Fruit fly (Drosophila melanogaster): ENCODE measurements around the gene CG11722.

Gene CG11722

DNA sequence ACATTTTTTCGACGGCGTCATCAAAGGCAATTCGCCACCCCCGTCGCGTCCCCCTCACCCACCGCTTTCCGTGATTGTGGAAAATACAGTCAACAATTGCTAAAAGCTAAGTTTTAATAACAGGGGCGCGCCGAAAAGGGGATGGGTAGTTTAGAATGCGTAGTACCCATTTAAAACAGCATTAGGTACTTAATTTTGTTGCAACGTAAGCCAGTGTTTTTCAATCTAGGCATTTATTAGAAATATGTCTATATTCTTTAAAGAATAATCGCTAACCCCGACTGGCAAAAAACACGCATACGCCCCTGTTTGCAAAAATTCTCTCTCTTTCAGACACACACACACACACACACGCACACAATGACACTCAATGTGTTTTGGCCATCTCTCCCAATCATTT is 39.6 kb upstream of the CG11722 start (continued):
- no peak for TF ChIP-seq BEAF-32 (GFP tag; optimal IDR thresholded peaks at IDR 0.05)
- no peak for TF ChIP-seq Elba2 (GFP tag; optimal IDR thresholded peaks at IDR 0.05)
- TF ChIP-seq H15 (GFP tag; IDR thresholded peaks at IDR 0.05) = 0 out of 3 replicates have a peak, but pooled peaks have one; percentile 45
- no peak for TF ChIP-seq fd96Cb (tag; optimal IDR thresholded peaks at IDR 0.05)
- TF ChIP-seq CG1832 (GFP tag; optimal IDR thresholded peaks at IDR 0.05) = no peak
- no peak for TF ChIP-seq toy (GFP tag; IDR thresholded peaks at IDR 0.05)
- no peak for TF ChIP-seq CG2199 (GFP tag; IDR thresholded peaks at IDR 0.05)
- TF ChIP-seq Camta (GFP tag; optimal IDR thresholded peaks at IDR 0.05) = no peak
- no peak for TF ChIP-seq CG8281 (tag; optimal IDR thresholded peaks at IDR 0.05)
- TF ChIP-seq CG1233 (GFP tag; optimal IDR thresholded peaks at IDR 0.05) = no peak
- peak; percentile 13 for TF ChIP-seq CG7556 (GFP tag; optimal IDR thresholded peaks at IDR 0.05)
- TF ChIP-seq CG14014 (GFP tag; IDR thresholded peaks at IDR 0.05) = peak; percentile 67
- TF ChIP-seq trh (GFP tag; optimal IDR thresholded peaks at IDR 0.05) = no peak
- TF ChIP-seq CG17186 (GFP tag; optimal IDR thresholded peaks at IDR 0.05) = no peak
- TF ChIP-seq ara (GFP tag; IDR thresholded peaks at IDR 0.05) = no peak
- TF ChIP-seq Gsc (GFP tag; IDR thresholded peaks at IDR 0.05) = no peak
- TF ChIP-seq ham (GFP tag; IDR thresholded peaks at IDR 0.05) = no peak
- peak; percentile 94 for TF ChIP-seq Med (GFP tag)
- no peak for TF ChIP-seq CG31365 (tag; optimal IDR thresholded peaks at IDR 0.05)
- no peak for TF ChIP-seq TFAM (GFP tag; optimal IDR thresholded peaks at IDR 0.05)
- peak; percentile 65 for TF ChIP-seq BtbVII (GFP tag; optimal IDR thresholded peaks at IDR 0.05)
- TF ChIP-seq Atf3 (GFP tag; optimal IDR thresholded peaks at IDR 0.05) = no peak
- peak; percentile 19; the same call in 1 of the 2 replicates for TF ChIP-seq Xrp1 (GFP tag; IDR thresholded peaks at IDR 0.05)
- no peak for TF ChIP-seq br (optimal IDR thresholded peaks at IDR 0.05)
- TF ChIP-seq sisA (GFP tag; IDR thresholded peaks at IDR 0.05) = peak; percentile 33; the same call in 1 of the 2 replicates
- peak; percentile 70 for TF ChIP-seq pho (GFP tag; optimal IDR thresholded peaks at IDR 0.05)
- TF ChIP-seq Hey (tag; optimal IDR thresholded peaks at IDR 0.05) = no peak
- TF ChIP-seq CG18619 (GFP tag; optimal IDR thresholded peaks at IDR 0.05) = peak; percentile 56
- TF ChIP-seq vnd (GFP tag; IDR thresholded peaks at IDR 0.05; ENCODE audit: partially characterized antibody) = no peak
- peak; percentile 16 for TF ChIP-seq CG3995 (GFP tag; optimal IDR thresholded peaks at IDR 0.05)
- peak; percentile 68 for TF ChIP-seq schlank (tag; optimal IDR thresholded peaks at IDR 0.05)
- no peak for TF ChIP-seq CG30431 (GFP tag; optimal IDR thresholded peaks at IDR 0.05)
- no peak for TF ChIP-seq CG17829 (tag; optimal IDR thresholded peaks at IDR 0.05)
- TF ChIP-seq cwo (GFP tag; optimal IDR thresholded peaks at IDR 0.05) = peak; percentile 68
- peak; percentile 45 for TF ChIP-seq ind (GFP tag; optimal IDR thresholded peaks at IDR 0.05)
- no peak for TF ChIP-seq sim (GFP tag; IDR thresholded peaks at IDR 0.05)
- no peak for TF ChIP-seq CG9797 (GFP tag; optimal IDR thresholded peaks at IDR 0.05)
- peak; percentile 57 for TF ChIP-seq CG1647 (GFP tag; optimal IDR thresholded peaks at IDR 0.05)
- no peak; the same call in 2 of the 3 replicates for TF ChIP-seq CG11560 (tag; IDR thresholded peaks at IDR 0.05)
- no peak for TF ChIP-seq CG18262 (tag; optimal IDR thresholded peaks at IDR 0.05)
- TF ChIP-seq B-H2 (GFP tag; optimal IDR thresholded peaks at IDR 0.05) = no peak
- TF ChIP-seq CG10979 (tag; optimal IDR thresholded peaks at IDR 0.05) = no peak
- no peak for TF ChIP-seq salm (tag; optimal IDR thresholded peaks at IDR 0.05)
- peak; percentile 22 for TF ChIP-seq CG15011 (GFP tag; optimal IDR thresholded peaks at IDR 0.05)
- TF ChIP-seq sc (optimal IDR thresholded peaks at IDR 0.05) = no peak
- no peak for TF ChIP-seq sc (GFP tag; optimal IDR thresholded peaks at IDR 0.05)
- TF ChIP-seq otp (GFP tag; IDR thresholded peaks at IDR 0.05) = no peak
- no peak for TF ChIP-seq CG7745 (tag; optimal IDR thresholded peaks at IDR 0.05)
- no peak for TF ChIP-seq CG12942 (GFP tag; optimal IDR thresholded peaks at IDR 0.05)
- TF ChIP-seq CG2875 (GFP tag; optimal IDR thresholded peaks at IDR 0.05) = no peak
- TF ChIP-seq CG2120 (GFP tag; optimal IDR thresholded peaks at IDR 0.05) = peak; percentile 91
- no peak for TF ChIP-seq odd (GFP tag; optimal IDR thresholded peaks at IDR 0.05)
- no peak for TF ChIP-seq CG12219 (GFP tag; optimal IDR thresholded peaks at IDR 0.05)

All from whole organism, embryonic.